Fruit fly (Drosophila melanogaster): Measurements from ENCODE around the gene Grasp65.

Grasp65 gene

dm6 chr3L:19924771-19925304, at the start of gene Grasp65:
Gene Grasp65, plus strand, starts transcription at chr3L:19924943.
- TF ChIP-seq sage (GFP tag; optimal IDR thresholded peaks at IDR 0.05) (no peak), Jra (GFP tag; optimal IDR thresholded peaks at IDR 0.05) (no peak), Dif (GFP tag; optimal IDR thresholded peaks at IDR 0.05; ENCODE audit: partially characterized antibody) (no peak), Sp1 (GFP tag; optimal IDR thresholded peaks at IDR 0.05) (peak; percentile 53), Hnf4 (GFP tag; optimal IDR thresholded peaks at IDR 0.05) (no peak), tai (GFP tag; optimal IDR thresholded peaks at IDR 0.05) (no peak), rgr (GFP tag; optimal IDR thresholded peaks at IDR 0.05) (no peak), fru (GFP tag; optimal IDR thresholded peaks at IDR 0.05) (no peak), Rel (GFP tag; optimal IDR thresholded peaks at IDR 0.05) (no peak), Rel (tag; optimal IDR thresholded peaks at IDR 0.05) (peak; percentile 84), Myc (optimal IDR thresholded peaks at IDR 0.05) (no peak), CG9705 (GFP tag; optimal IDR thresholded peaks at IDR 0.05) (no peak), br (GFP tag; optimal IDR thresholded peaks at IDR 0.05) (no peak)

- TF ChIP-seq br (GFP tag; optimal IDR thresholded peaks at IDR 0.05): no peak
- no peak for TF ChIP-seq Myc (optimal IDR thresholded peaks at IDR 0.05)
- peak; percentile 51 for TF ChIP-seq Hr83 (GFP tag; optimal IDR thresholded peaks at IDR 0.05; ENCODE audit: poor library complexity, severe bottlenecking)
- no peak for TF ChIP-seq usp (GFP tag; optimal IDR thresholded peaks at IDR 0.05)
- TF ChIP-seq Vsx2 (GFP tag; optimal IDR thresholded peaks at IDR 0.05; ENCODE audit: partially characterized antibody): peak; percentile 84
- no peak for TF ChIP-seq pan (optimal IDR thresholded peaks at IDR 0.05)
- TF ChIP-seq Hnf4 (GFP tag; optimal IDR thresholded peaks at IDR 0.05): no peak
- peak; percentile 54 for TF ChIP-seq h (GFP tag; optimal IDR thresholded peaks at IDR 0.05)
- TF ChIP-seq dl (GFP tag; optimal IDR thresholded peaks at IDR 0.05; ENCODE audit: insufficient read depth in 1 of 2, partially characterized antibody in 2 of 2): peak; percentile 81 to 92
- TF ChIP-seq N (GFP tag; optimal IDR thresholded peaks at IDR 0.05): no peak
- TF ChIP-seq Abd-B (GFP tag; optimal IDR thresholded peaks at IDR 0.05): no peak
- TF ChIP-seq Dfd (GFP tag; optimal IDR thresholded peaks at IDR 0.05): no peak
- no peak for TF ChIP-seq dsf (GFP tag; optimal IDR thresholded peaks at IDR 0.05; ENCODE audit: borderline replicate concordance)
- no peak for TF ChIP-seq HLH106 (tag; optimal IDR thresholded peaks at IDR 0.05)
- no peak for TF ChIP-seq brk (GFP tag; optimal IDR thresholded peaks at IDR 0.05)
- TF ChIP-seq fru (GFP tag; optimal IDR thresholded peaks at IDR 0.05): no peak
- TF ChIP-seq sv (GFP tag; optimal IDR thresholded peaks at IDR 0.05): no peak
- no peak for TF ChIP-seq Hr78 (GFP tag; optimal IDR thresholded peaks at IDR 0.05)
- TF ChIP-seq foxo (GFP tag; optimal IDR thresholded peaks at IDR 0.05): no peak
- no peak for TF ChIP-seq Mio (GFP tag; optimal IDR thresholded peaks at IDR 0.05)
- no peak for TF ChIP-seq tai (GFP tag; optimal IDR thresholded peaks at IDR 0.05)
- TF ChIP-seq Dif (GFP tag; optimal IDR thresholded peaks at IDR 0.05; ENCODE audit: partially characterized antibody): peak; percentile 82
- peak; percentile 65 for TF ChIP-seq psq (GFP tag; optimal IDR thresholded peaks at IDR 0.05)
- TF ChIP-seq OdsH (GFP tag; optimal IDR thresholded peaks at IDR 0.05): peak; percentile 13
- no peak for TF ChIP-seq CG9705 (GFP tag; optimal IDR thresholded peaks at IDR 0.05)
- no peak for TF ChIP-seq Rel (GFP tag; optimal IDR thresholded peaks at IDR 0.05)
- TF ChIP-seq Rel (tag; optimal IDR thresholded peaks at IDR 0.05): peak; percentile 81
- no peak for TF ChIP-seq lola (GFP tag; optimal IDR thresholded peaks at IDR 0.05)
- TF ChIP-seq jim (GFP tag; optimal IDR thresholded peaks at IDR 0.05): no peak
- no peak for TF ChIP-seq CrebA (GFP tag; optimal IDR thresholded peaks at IDR 0.05; ENCODE audit: borderline replicate concordance)
- TF ChIP-seq rgr (GFP tag; optimal IDR thresholded peaks at IDR 0.05): peak; percentile 25
- TF ChIP-seq ey (GFP tag; optimal IDR thresholded peaks at IDR 0.05): no peak
- no peak for TF ChIP-seq dmrt93B (GFP tag; optimal IDR thresholded peaks at IDR 0.05)
- TF ChIP-seq Jra (GFP tag; optimal IDR thresholded peaks at IDR 0.05): no peak
- TF ChIP-seq GATAd (GFP tag; optimal IDR thresholded peaks at IDR 0.05): no peak
- TF ChIP-seq CG32264 (GFP tag; optimal IDR thresholded peaks at IDR 0.05): no peak
- peak; percentile 15 for TF ChIP-seq sage (GFP tag; optimal IDR thresholded peaks at IDR 0.05)
- TF ChIP-seq Sp1 (GFP tag; optimal IDR thresholded peaks at IDR 0.05): no peak
Observed at dm6 chr3L:19895556-19895995, 29.2 kb upstream of the Grasp65 start.

All from whole organism, wandering third instar larva.